Fruit fly (Drosophila melanogaster) whole organism, embryonic: ENCODE data around the gene CG17637.

ENCODE experiments used
- Abd-B ChIP-seq: fragments of 200-800 bp; sonication (Bioruptor generic); optimal IDR thresholded peaks from 2 replicates; lab custom pipeline; 2018; ENCODE audit warnings: missing biosample characterization, mild to moderate bottlenecking, missing genetic modification characterization, moderate library complexity
- CG10321 ChIP-seq: fragments of 200-800 bp; sonication (Bioruptor generic); IDR thresholded peaks from 2 replicates; pipeline ENCODE4 v1.3.6; 2022; ENCODE audit warnings: missing biosample characterization, missing genetic modification characterization
- CG10565 ChIP-seq: fragments of 200-800 bp; sonication (Bioruptor generic); optimal IDR thresholded peaks from 3 replicates; lab custom pipeline; 2016; ENCODE audit warnings: missing biosample characterization, mild to moderate bottlenecking, missing genetic modification characterization
- CG13287 ChIP-seq: fragments of 200-800 bp; sonication (Bioruptor generic); IDR thresholded peaks from 2 replicates; pipeline ENCODE4 v1.3.6; 2022; ENCODE audit warnings: missing biosample characterization, missing genetic modification characterization; ENCODE audit not compliant: partially characterized antibody
- CG14014 ChIP-seq: fragments of 200-800 bp; sonication (Bioruptor generic); IDR thresholded peaks from 2 replicates; pipeline ENCODE4 v1.3.6; 2022; ENCODE audit warnings: missing biosample characterization, missing genetic modification characterization
- CG17361 ChIP-seq: fragments of 200-800 bp; sonication (Bioruptor generic); IDR thresholded peaks from 3 replicates; pipeline ENCODE4 v1.3.6; 2022; ENCODE audit warnings: missing biosample characterization, missing genetic modification characterization
- CG17802 ChIP-seq: fragments of 200-800 bp; sonication (Bioruptor generic); optimal IDR thresholded peaks from 2 replicates; lab custom pipeline; 2018; ENCODE audit warnings: missing biosample characterization, mild to moderate bottlenecking, missing genetic modification characterization, moderate library complexity
- CG17912 ChIP-seq: fragments of 200-800 bp; sonication (Bioruptor generic); optimal IDR thresholded peaks from 2 replicates; lab custom pipeline; 2018; ENCODE audit warnings: missing biosample characterization, mild to moderate bottlenecking, missing genetic modification characterization
- CG2116 ChIP-seq: fragments of 200-800 bp; sonication (Bioruptor generic); optimal IDR thresholded peaks from 3 replicates; lab custom pipeline; 2018; ENCODE audit warnings: missing biosample characterization, mild to moderate bottlenecking, missing genetic modification characterization
- CG2678 ChIP-seq: fragments of 200-800 bp; sonication (Bioruptor generic); optimal IDR thresholded peaks from 3 replicates; lab custom pipeline; 2019; ENCODE audit warnings: missing biosample characterization, mild to moderate bottlenecking, missing genetic modification characterization, moderate library complexity
- CG30403 ChIP-seq: fragments of 200-800 bp; sonication (Bioruptor generic); optimal IDR thresholded peaks from 3 replicates; lab custom pipeline; 2016; ENCODE audit warnings: missing biosample characterization, missing genetic modification characterization
- CG3281 ChIP-seq: fragments of 200-800 bp; sonication (Bioruptor generic); optimal IDR thresholded peaks from 3 replicates; lab custom pipeline; 2017; ENCODE audit warnings: missing biosample characterization, mild to moderate bottlenecking, missing genetic modification characterization
- CG4282 ChIP-seq: fragments of 200-800 bp; sonication (Bioruptor generic); optimal IDR thresholded peaks from 2 replicates; lab custom pipeline; 2016; ENCODE audit warnings: missing biosample characterization, missing genetic modification characterization
- CG6254 ChIP-seq: fragments of 200-800 bp; sonication (Bioruptor generic); optimal IDR thresholded peaks from 3 replicates; lab custom pipeline; 2017; ENCODE audit warnings: mild to moderate bottlenecking, missing biosample characterization, missing genetic modification reagents, missing genetic modification characterization
- CG6654 ChIP-seq: fragments of 200-800 bp; sonication (Bioruptor generic); optimal IDR thresholded peaks from 2 replicates; lab custom pipeline; 2017; ENCODE audit warnings: missing biosample characterization, mild to moderate bottlenecking, missing genetic modification characterization
- CG8359 ChIP-seq: fragments of 200-800 bp; sonication (Bioruptor generic); optimal IDR thresholded peaks from 2 replicates; lab custom pipeline; 2017; ENCODE audit warnings: missing biosample characterization, mild to moderate bottlenecking, missing genetic modification characterization, borderline replicate concordance
- CG8924 ChIP-seq: fragments of 200-800 bp; optimal IDR thresholded peaks from 3 replicates; lab custom pipeline; 2019; ENCODE audit warnings: missing biosample characterization, mild to moderate bottlenecking, missing genetic modification characterization, moderate library complexity
- Dek ChIP-seq: fragments of 200-800 bp; sonication (Bioruptor generic); optimal IDR thresholded peaks from 3 replicates; lab custom pipeline; 2019; ENCODE audit warnings: missing biosample characterization, mild to moderate bottlenecking, missing genetic modification characterization, moderate library complexity
- Dfd ChIP-seq, 2 experiments: fragments of >200 bp; optimal IDR thresholded peaks; 2 replicates each; lab custom pipeline; 2017; ENCODE audit warnings: missing biosample characterization in 2 of 2, missing genetic modification characterization in 2 of 2
- E2f1 ChIP-seq: fragments of 200-800 bp; sonication (Bioruptor generic); IDR thresholded peaks from 2 replicates; pipeline ENCODE4 v1.3.6; 2022; ENCODE audit warnings: missing biosample characterization, missing genetic modification characterization
- E2f2 ChIP-seq: fragments of 200-800 bp; sonication (Bioruptor generic); IDR thresholded peaks from 2 replicates; pipeline ENCODE4 v1.3.6; 2022; ENCODE audit warnings: missing biosample characterization, missing genetic modification characterization
- ERR ChIP-seq: fragments of 200-800 bp; sonication (Bioruptor generic); optimal IDR thresholded peaks from 2 replicates; lab custom pipeline; 2016; ENCODE audit warnings: missing biosample characterization, missing genetic modification characterization
- Elba2 ChIP-seq: fragments of 200-800 bp; sonication (Bioruptor generic); optimal IDR thresholded peaks from 3 replicates; lab custom pipeline; 2016; ENCODE audit warnings: missing biosample characterization, missing genetic modification characterization
- H15 ChIP-seq: fragments of 200-800 bp; sonication (Bioruptor generic); IDR thresholded peaks from 3 replicates; pipeline ENCODE4 v1.3.6; 2022; ENCODE audit warnings: missing biosample characterization, missing genetic modification characterization
- HLH3B ChIP-seq: fragments of 200-800 bp; sonication (Bioruptor generic); IDR thresholded peaks from 2 replicates; pipeline ENCODE4 v1.3.6; 2022; ENCODE audit warnings: missing biosample characterization, missing genetic modification characterization
- HLH54F ChIP-seq: fragments of 200-800 bp; sonication (Bioruptor generic); optimal IDR thresholded peaks from 3 replicates; lab custom pipeline; 2016; ENCODE audit warnings: missing biosample characterization, missing genetic modification characterization
- Hand ChIP-seq: fragments of 200-800 bp; sonication (Bioruptor generic); optimal IDR thresholded peaks from 2 replicates; lab custom pipeline; 2017; ENCODE audit warnings: mild to moderate bottlenecking, missing biosample characterization, missing genetic modification reagents, missing genetic modification characterization
- Hsf ChIP-seq: fragments of 200-800 bp; sonication (Bioruptor generic); optimal IDR thresholded peaks from 3 replicates; lab custom pipeline; 2016; ENCODE audit warnings: missing biosample characterization, missing genetic modification characterization
- Kr ChIP-seq: fragments of 200-800 bp; sonication (Bioruptor generic); optimal IDR thresholded peaks from 2 replicates; lab custom pipeline; 2017; ENCODE audit warnings: missing biosample characterization, mild to moderate bottlenecking, missing genetic modification characterization
- Med ChIP-seq: fragments of 200-800 bp; sonication (Bioruptor generic); peaks from one replicate; lab custom pipeline; 2016; ENCODE audit warnings: missing biosample characterization, missing genetic modification characterization, mild to moderate bottlenecking, inconsistent platforms, moderate library complexity
- Opbp ChIP-seq: fragments of 200-800 bp; sonication (Bioruptor generic); IDR thresholded peaks from 3 replicates; pipeline ENCODE4 v1.3.6; 2022; ENCODE audit warnings: missing biosample characterization, missing genetic modification characterization; ENCODE audit not compliant: partially characterized antibody
- Sry-β ChIP-seq: fragments of 200-800 bp; sonication (Bioruptor generic); optimal IDR thresholded peaks from 2 replicates; lab custom pipeline; 2018; ENCODE audit warnings: missing biosample characterization, mild to moderate bottlenecking, missing genetic modification characterization, moderate library complexity
- Taf1 ChIP-seq: fragments of 200-800 bp; sonication (Bioruptor generic); IDR thresholded peaks from 2 replicates; pipeline ENCODE4 v1.3.6; 2022; ENCODE audit warnings: missing biosample characterization, missing genetic modification characterization
- Xrp1 ChIP-seq: fragments of 200-800 bp; sonication (Bioruptor generic); IDR thresholded peaks from 2 replicates; pipeline ENCODE4 v1.3.6; 2022; ENCODE audit warnings: missing biosample characterization, missing genetic modification characterization
- abd-A ChIP-seq: fragments of 200-800 bp; sonication (Bioruptor generic); optimal IDR thresholded peaks from 3 replicates; lab custom pipeline; 2019; ENCODE audit warnings: missing biosample characterization, mild to moderate bottlenecking, missing genetic modification characterization, moderate library complexity
- btn ChIP-seq: fragments of 200-800 bp; sonication (Bioruptor generic); optimal IDR thresholded peaks from 2 replicates; lab custom pipeline; 2016; ENCODE audit warnings: missing biosample characterization, missing genetic modification characterization
- cas ChIP-seq: fragments of 200-800 bp; sonication (Bioruptor generic); IDR thresholded peaks from 2 replicates; pipeline ENCODE4 v1.3.6; 2022; ENCODE audit warnings: missing biosample characterization, missing genetic modification characterization
- ftz-f1 ChIP-seq: fragments of 200-800 bp; sonication (Bioruptor generic); optimal IDR thresholded peaks from 2 replicates; lab custom pipeline; 2016; ENCODE audit warnings: missing biosample characterization, missing genetic modification characterization
- hkb ChIP-seq, 2 experiments: fragments of 200-800 bp in 1 of 2; fragments of >200 bp in 1 of 2; sonication (Bioruptor generic) in 1 of 2; IDR thresholded peaks in 1 of 2; optimal IDR thresholded peaks in 1 of 2; 2 replicates each; pipeline versions ENCODE4 v1.3.6 to Lab custom; 2017 to 2022; ENCODE audit warnings: missing biosample characterization in 1 of 2, missing genetic modification characterization in 1 of 2
- kay ChIP-seq: fragments of 200-800 bp; sonication (Bioruptor generic); optimal IDR thresholded peaks from 2 replicates; lab custom pipeline; 2016; ENCODE audit warnings: missing biosample characterization, missing genetic modification characterization
- otp ChIP-seq: fragments of 200-800 bp; sonication (Bioruptor generic); IDR thresholded peaks from 3 replicates; pipeline ENCODE4, ENCODE4 v1.3.6; 2022; ENCODE audit warnings: missing biosample characterization, missing genetic modification characterization
- pita ChIP-seq: fragments of 200-800 bp; sonication (Bioruptor generic); optimal IDR thresholded peaks from 2 replicates; lab custom pipeline; 2017; ENCODE audit warnings: missing biosample characterization, mild to moderate bottlenecking, missing genetic modification characterization
- psq ChIP-seq: fragments of 200-800 bp; sonication (Bioruptor generic); optimal IDR thresholded peaks from 2 replicates; lab custom pipeline; 2017; ENCODE audit warnings: missing biosample characterization, missing genetic modification characterization
- salm ChIP-seq: fragments of 200-800 bp; sonication (Bioruptor generic); optimal IDR thresholded peaks from 2 replicates; lab custom pipeline; 2018; ENCODE audit warnings: missing biosample characterization, mild to moderate bottlenecking, missing genetic modification characterization
- seq ChIP-seq: fragments of 200-800 bp; sonication (Bioruptor generic); IDR thresholded peaks from 2 replicates; pipeline ENCODE4 v1.3.6; 2022; ENCODE audit warnings: missing biosample characterization, missing genetic modification characterization
- slbo ChIP-seq: fragments of 200-800 bp; sonication (Bioruptor generic); IDR thresholded peaks from 2 replicates; pipeline ENCODE4 v1.3.6; 2022; ENCODE audit warnings: missing biosample characterization, missing genetic modification characterization
- unc-4 ChIP-seq: fragments of 200-800 bp; sonication (Bioruptor generic); IDR thresholded peaks from 2 replicates; pipeline ENCODE4 v1.3.6; 2022; ENCODE audit warnings: missing biosample characterization, missing genetic modification characterization; ENCODE audit not compliant: partially characterized antibody
- vfl ChIP-seq: fragments of 200-800 bp; sonication (Bioruptor generic); optimal IDR thresholded peaks from 2 replicates; lab custom pipeline; 2016; ENCODE audit warnings: missing biosample characterization, missing genetic modification characterization

The CG17637 gene

DNA sequence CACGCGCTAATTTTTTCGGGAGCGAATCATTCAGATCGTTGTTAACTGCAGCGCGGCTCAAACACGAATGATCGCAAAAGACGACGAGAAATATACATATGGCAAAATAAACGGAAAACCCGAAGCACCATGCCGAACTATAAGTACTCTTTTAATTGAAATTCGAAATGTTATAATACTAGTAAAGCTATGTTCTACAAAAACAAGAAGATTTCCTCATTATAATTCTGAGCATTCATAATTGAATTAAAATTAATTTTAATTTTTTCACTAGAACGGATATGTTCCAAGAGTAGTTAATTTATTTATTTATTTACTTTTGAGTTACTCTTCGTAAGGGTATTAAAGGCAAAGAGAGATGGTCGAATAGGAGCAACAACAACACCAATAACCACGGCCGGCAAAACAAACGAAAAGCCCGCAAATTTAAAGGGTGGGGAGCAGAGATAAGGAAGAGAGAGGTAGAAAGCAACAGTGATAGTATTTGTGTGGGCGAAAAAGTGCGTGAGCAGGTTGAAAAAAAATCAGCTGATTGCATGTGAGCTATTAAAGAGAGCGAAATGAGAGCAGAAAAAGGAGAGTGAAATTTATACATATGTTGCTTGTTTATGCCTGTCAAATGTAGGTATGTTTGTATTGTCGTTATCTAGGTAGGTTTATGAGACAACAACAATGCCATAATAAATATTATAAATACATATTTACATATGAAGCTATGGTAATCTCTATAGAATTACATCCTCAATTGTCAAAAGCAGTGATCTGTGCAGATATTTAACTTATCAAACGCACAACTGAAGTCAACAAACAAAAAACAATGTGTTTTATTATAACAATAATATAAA lies 10.3 kb upstream of the CG17637 start (continued):
- TF ChIP-seq CG2116 (GFP tag; lab: Kevin White, UChicago) (peak; percentile 15), psq (GFP tag; lab: Kevin White, UChicago) (peak; percentile 39), Abd-B (GFP tag; lab: Kevin White, UChicago) (peak; percentile 46), seq (GFP tag; lab: Robert Waterston, UW) (peak; percentile 66), ftz-f1 (GFP tag; lab: Kevin White, UChicago) (no peak), pita (GFP tag; lab: Kevin White, UChicago) (no peak), ERR (GFP tag; lab: Kevin White, UChicago) (no peak), Xrp1 (GFP tag; lab: Robert Waterston, UW) (peak; percentile 79), btn (GFP tag; lab: Kevin White, UChicago) (peak; percentile 15), salm (tag; lab: Kevin White, UChicago) (peak; percentile 69), E2f1 (GFP tag; lab: Robert Waterston, UW) (peak; percentile 80; the same call in 1 of the 2 replicates), Opbp (no peak), cas (no peak; the same call in 1 of the 2 replicates), Kr (GFP tag; lab: Kevin White, UChicago) (no peak), CG17802 (tag; lab: Kevin White, UChicago) (no peak), CG10565 (GFP tag; lab: Kevin White, UChicago) (no peak), Hand (GFP tag; lab: Kevin White, UChicago) (peak; percentile 58), CG4282 (GFP tag; lab: Kevin White, UChicago) (no peak), HLH3B (GFP tag; lab: Robert Waterston, UW) (peak; percentile 81), unc-4 (GFP tag; lab: Robert Waterston, UW) (no peak), Dek (tag; lab: Kevin White, UChicago) (peak; percentile 78), abd-A (tag; lab: Kevin White, UChicago) (no peak), CG8359 (GFP tag; lab: Kevin White, UChicago) (no peak), hkb (optimal IDR thresholded peaks at IDR 0.05; lab: Kevin White, UChicago) (no peak), hkb (GFP tag; IDR thresholded peaks at IDR 0.05; lab: Robert Waterston, UW) (peak; percentile 76), CG8924 (peak; percentile 84), Med (GFP tag; lab: Kevin White, UChicago) (peak; percentile 86), E2f2 (GFP tag; lab: Robert Waterston, UW) (peak; percentile 56; the same call in 1 of the 2 replicates), Sry-β (GFP tag; lab: Kevin White, UChicago) (no peak), CG2678 (tag; lab: Kevin White, UChicago) (peak; percentile 85), CG6654 (GFP tag; lab: Kevin White, UChicago) (peak; percentile 10), HLH54F (GFP tag; lab: Kevin White, UChicago) (peak; percentile 38), CG6254 (GFP tag; lab: Kevin White, UChicago) (peak; percentile 43), slbo (GFP tag; lab: Robert Waterston, UW) (peak; percentile 83), CG13287 (GFP tag; lab: Robert Waterston, UW) (peak; percentile 21; the same call in 1 of the 2 replicates), CG10321 (peak; percentile 37; the same call in 1 of the 2 replicates), CG17361 (GFP tag; lab: Robert Waterston, UW) (peak; percentile 69), CG14014 (peak; percentile 76), Hsf (peak; percentile 62), vfl (GFP tag; lab: Kevin White, UChicago) (peak; percentile 41), Dfd (GFP tag; optimal IDR thresholded peaks at IDR 0.05; lab: Kevin White, UChicago) (no peak), H15 (GFP tag; lab: Robert Waterston, UW) (peak; percentile 59; the same call in 2 of the 3 replicates), CG30403 (peak; percentile 84), CG3281 (peak; percentile 81), Elba2 (GFP tag; lab: Kevin White, UChicago) (no peak), CG17912 (GFP tag; lab: Kevin White, UChicago) (no peak), otp (GFP tag; lab: Robert Waterston, UW) (peak; percentile 66; the same call in 1 of the 3 replicates), kay (GFP tag; lab: Kevin White, UChicago) (no peak), Taf1 (peak; percentile 56; the same call in 1 of the 2 replicates)
